Worm (Caenorhabditis elegans): ENCODE measurements around the gene tag-30.

tag-30 gene

DNA sequence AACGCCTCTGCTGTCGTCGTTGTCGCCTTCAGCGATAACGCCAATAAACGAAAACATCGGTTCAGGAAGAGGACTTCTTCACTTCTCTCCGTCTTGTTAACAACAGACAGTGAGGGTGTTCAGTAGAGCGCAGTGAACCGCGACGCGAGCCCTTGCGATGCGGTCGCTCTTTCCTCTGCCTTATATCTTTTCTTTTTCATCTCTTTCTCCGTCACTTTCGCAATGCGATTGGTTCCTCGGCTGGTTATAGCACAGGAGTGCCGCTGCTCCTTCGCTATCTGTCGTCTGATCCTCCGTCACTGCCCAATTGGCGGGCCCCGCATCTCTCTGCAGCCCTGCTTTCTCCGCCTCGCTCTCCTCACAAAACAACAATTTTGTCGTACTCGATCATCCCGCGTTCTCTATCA lies 2.2 kb upstream of the tag-30 start (continued):
- no peak for TF ChIP-seq lin-39 (tag; optimal IDR thresholded peaks at IDR 0.05)
- no peak for TF ChIP-seq ces-1 (GFP tag; optimal IDR thresholded peaks at IDR 0.05)
- TF ChIP-seq lin-13 (GFP tag; optimal IDR thresholded peaks at IDR 0.05), result peak; percentile 44
- TF ChIP-seq Y116A8C.19 (tag; optimal IDR thresholded peaks at IDR 0.05; ENCODE audit: borderline replicate concordance), result no peak
- TF ChIP-seq nhr-20 (tag; optimal IDR thresholded peaks at IDR 0.05), result peak; percentile 48
- TF ChIP-seq mdl-1 (tag; optimal IDR thresholded peaks at IDR 0.05), result peak in 1 of 2 experiments; percentile 41
- peak; percentile 76 for TF ChIP-seq jun-1 (tag; optimal IDR thresholded peaks at IDR 0.05)
- peak; percentile 68 for TF ChIP-seq nhr-77 (tag; optimal IDR thresholded peaks at IDR 0.05)
- TF ChIP-seq lsy-2 (tag; optimal IDR thresholded peaks at IDR 0.05), result peak; percentile 53 to 86
- peak; percentile 15 for TF ChIP-seq irx-1 (tag; optimal IDR thresholded peaks at IDR 0.05)
- TF ChIP-seq nhr-47 (tag; optimal IDR thresholded peaks at IDR 0.05), result peak; percentile 71
- no peak for TF ChIP-seq hlh-4 (tag; optimal IDR thresholded peaks at IDR 0.05)
- TF ChIP-seq isw-1 (GFP tag; IDR thresholded peaks at IDR 0.05), result peak; percentile 64
- TF ChIP-seq swsn-7 (tag; optimal IDR thresholded peaks at IDR 0.05), result peak; percentile 68
- TF ChIP-seq fkh-4 (tag; optimal IDR thresholded peaks at IDR 0.05; ENCODE audit: borderline replicate concordance), result no peak
- TF ChIP-seq ceh-63 (GFP tag; optimal IDR thresholded peaks at IDR 0.05), result no peak
- peak; percentile 64 for TF ChIP-seq lin-15B (tag; optimal IDR thresholded peaks at IDR 0.05)
- peak; percentile 62 for TF ChIP-seq xbp-1 (tag; optimal IDR thresholded peaks at IDR 0.05)
- TF ChIP-seq pax-3 (tag; optimal IDR thresholded peaks at IDR 0.05), result peak; percentile 34
- no peak for TF ChIP-seq tlp-1 (tag; optimal IDR thresholded peaks at IDR 0.05)
- no peak for TF ChIP-seq ztf-4 (tag; optimal IDR thresholded peaks at IDR 0.05)
- peak; percentile 64 to 73 for TF ChIP-seq efl-1 (optimal IDR thresholded peaks at IDR 0.05)
- peak; percentile 46 to 53 for TF ChIP-seq efl-1 (GFP tag; optimal IDR thresholded peaks at IDR 0.05 in 1 of 2)
- TF ChIP-seq sup-37 (GFP tag; optimal IDR thresholded peaks at IDR 0.05), result no peak
- peak; percentile 45; the same call in 1 of the 2 replicates for TF ChIP-seq nhr-19 (GFP tag; conservative IDR thresholded peaks at IDR 0.05)
- peak; percentile 71 for TF ChIP-seq dsc-1 (tag; optimal IDR thresholded peaks at IDR 0.05)
- TF ChIP-seq mep-1 (tag; optimal IDR thresholded peaks at IDR 0.05), result peak; percentile 71
- peak; percentile 84 for TF ChIP-seq fkh-10 (GFP tag; optimal IDR thresholded peaks at IDR 0.05)
- no peak for TF ChIP-seq mab-9 (GFP tag; IDR thresholded peaks at IDR 0.05)
- peak; percentile 70 for TF ChIP-seq unc-130 (tag; optimal IDR thresholded peaks at IDR 0.05)

- TF ChIP-seq zip-4 (GFP tag; optimal IDR thresholded peaks at IDR 0.05) (no peak), dsc-1 (tag; optimal IDR thresholded peaks at IDR 0.05) (no peak), ets-5 (GFP tag; IDR thresholded peaks at IDR 0.05) (no peak), nhr-77 (tag; optimal IDR thresholded peaks at IDR 0.05) (no peak), nhr-237 (tag; optimal IDR thresholded peaks at IDR 0.05) (no peak), mab-9 (GFP tag; IDR thresholded peaks at IDR 0.05) (no peak), vab-15 (tag; optimal IDR thresholded peaks at IDR 0.05) (no peak), unc-86 (tag; optimal IDR thresholded peaks at IDR 0.05) (no peak), lin-39 (tag; optimal IDR thresholded peaks at IDR 0.05) (no peak), pqm-1 (tag; optimal IDR thresholded peaks at IDR 0.05) (no peak), unc-130 (tag; optimal IDR thresholded peaks at IDR 0.05) (no peak), swsn-7 (tag; optimal IDR thresholded peaks at IDR 0.05) (peak; percentile 9), efl-3 (GFP tag; optimal IDR thresholded peaks at IDR 0.05) (no peak), unc-98 (GFP tag; IDR thresholded peaks at IDR 0.05) (no peak), tlp-1 (tag; optimal IDR thresholded peaks at IDR 0.05) (no peak), alr-1 (tag; optimal IDR thresholded peaks at IDR 0.05; ENCODE audit: borderline replicate concordance) (no peak), lin-35 (GFP tag; optimal IDR thresholded peaks at IDR 0.05) (peak; percentile 17 to 48), hlh-17 (GFP tag; optimal IDR thresholded peaks at IDR 0.05; ENCODE audit: borderline replicate concordance) (no peak), efl-1 (optimal IDR thresholded peaks at IDR 0.05) (peak; percentile 34), efl-1 (GFP tag; optimal IDR thresholded peaks at IDR 0.05 in 1 of 2) (peak; percentile 33 to 93), xbp-1 (tag; optimal IDR thresholded peaks at IDR 0.05) (no peak), Y116A8C.19 (tag; optimal IDR thresholded peaks at IDR 0.05; ENCODE audit: borderline replicate concordance) (no peak), nhr-85 (tag) (no peak), ceh-82 (tag; optimal IDR thresholded peaks at IDR 0.05) (peak in 1 of 3 experiments; percentile 20), mep-1 (tag; optimal IDR thresholded peaks at IDR 0.05) (no peak), fkh-4 (tag; optimal IDR thresholded peaks at IDR 0.05; ENCODE audit: borderline replicate concordance) (no peak), lin-15B (tag; optimal IDR thresholded peaks at IDR 0.05) (no peak), elt-2 (tag; optimal IDR thresholded peaks at IDR 0.05) (no peak), C16A3.4 (tag; optimal IDR thresholded peaks at IDR 0.05) (peak; percentile 28), nhr-47 (tag; optimal IDR thresholded peaks at IDR 0.05) (peak; percentile 31), nhr-12 (tag; optimal IDR thresholded peaks at IDR 0.05) (no peak), hpl-2 (GFP tag; optimal IDR thresholded peaks at IDR 0.05) (no peak), ceh-63 (GFP tag; optimal IDR thresholded peaks at IDR 0.05) (no peak), nhr-11 (tag; optimal IDR thresholded peaks at IDR 0.05) (no peak)
Observed at ce11 chrIV:11855900-11856660, 1.1 kb upstream of the tag-30 start, which contains the start of gene ech-2. ech-2 (minus strand) TSS chrIV:11856351.

Data from whole organism, L1 larva.